Worm (Caenorhabditis elegans) whole organism, young adult: ENCODE results near the gene arx-6.
A peak's percentile ranks its signal among the peaks of the same experiment; 100 is the strongest.

Experiments used
- D2030.7 ChIP-seq: fragments of 200-800 bp; sonication (Bioruptor generic); IDR thresholded peaks from 2 replicates; pipeline ENCODE4 v1.3.6; 2022; ENCODE audit warnings: missing genetic modification reagents, missing genetic modification characterization, missing compliant biosample characterization
- F33H1.4 ChIP-seq: fragments of 200-800 bp; sonication (Bioruptor generic); IDR thresholded peaks from 2 replicates; pipeline ENCODE4 v1.3.6; 2022; ENCODE audit warnings: missing genetic modification reagents, missing genetic modification characterization, missing compliant biosample characterization
- K12H6.12 ChIP-seq: fragments of 200-800 bp; sonication (Bioruptor generic); optimal IDR thresholded peaks from 2 replicates; lab custom pipeline; 2018; ENCODE audit warnings: mild to moderate bottlenecking, missing genetic modification characterization, missing compliant biosample characterization
- T07F8.4 ChIP-seq: sonication (generic microtip); optimal IDR thresholded peaks from 2 replicates; lab custom pipeline; 2016; ENCODE audit warnings: mild to moderate bottlenecking, missing genetic modification characterization, moderate library complexity, missing compliant biosample characterization
- Y53G8AR.9 ChIP-seq: fragments of 200-800 bp; sonication (Bioruptor generic); conservative IDR thresholded peaks from 2 replicates; pipeline ENCODE4 v1.3.6; 2022; ENCODE audit warnings: missing genetic modification reagents, missing genetic modification characterization, missing compliant biosample characterization
- Y79H2A.3 ChIP-seq: fragments of 200-800 bp; sonication (Bioruptor generic); conservative IDR thresholded peaks from 2 replicates; pipeline ENCODE4 v1.3.6; 2022; ENCODE audit warnings: missing genetic modification reagents, missing genetic modification characterization, missing compliant biosample characterization
- Y95B8A.8 ChIP-seq: fragments of 200-800 bp; sonication (Bioruptor generic); IDR thresholded peaks from 2 replicates; pipeline ENCODE4 v1.3.6; 2022; ENCODE audit warnings: missing genetic modification reagents, missing genetic modification characterization, missing compliant biosample characterization
- aptf-2 ChIP-seq: fragments of 200-800 bp; sonication (Bioruptor generic); conservative IDR thresholded peaks from 2 replicates; pipeline ENCODE4 v1.3.6; 2022; ENCODE audit warnings: missing genetic modification reagents, missing genetic modification characterization, missing compliant biosample characterization
- athp-1 ChIP-seq: sonication (generic microtip); optimal IDR thresholded peaks from 2 replicates; lab custom pipeline; 2017; ENCODE audit warnings: mild to moderate bottlenecking, missing genetic modification characterization, missing compliant biosample characterization
- attf-5 ChIP-seq: fragments of 200-800 bp; sonication (Bioruptor generic); optimal IDR thresholded peaks from 2 replicates; lab custom pipeline; 2018; ENCODE audit warnings: mild to moderate bottlenecking, missing genetic modification characterization, missing compliant biosample characterization
- cebp-2 ChIP-seq: fragments of 200-800 bp; sonication (Bioruptor generic); IDR thresholded peaks from 2 replicates; pipeline ENCODE4 v1.3.6; 2022; ENCODE audit warnings: missing genetic modification characterization, missing compliant biosample characterization
- ceh-40 ChIP-seq: fragments of 200-800 bp; sonication (Bioruptor generic); IDR thresholded peaks from 2 replicates; pipeline ENCODE4 v1.3.6; 2022; ENCODE audit warnings: missing genetic modification characterization, missing compliant biosample characterization
- ceh-58 ChIP-seq: fragments of 200-800 bp; sonication (Bioruptor generic); IDR thresholded peaks from 2 replicates; pipeline ENCODE4 v1.3.6; 2022; ENCODE audit warnings: missing genetic modification characterization, missing compliant biosample characterization
- ceh-91 ChIP-seq: fragments of 200-800 bp; sonication (Bioruptor generic); IDR thresholded peaks from 2 replicates; pipeline ENCODE4 v1.3.6; 2022; ENCODE audit warnings: missing genetic modification reagents, missing genetic modification characterization, missing compliant biosample characterization
- efl-1 ChIP-seq: fragments of 150-350 bp; optimal IDR thresholded peaks from 2 replicates; lab custom pipeline; 2014; ENCODE audit warnings: missing biosample characterization, missing genetic modification reagents, missing genetic modification characterization
- egl-18 ChIP-seq: fragments of 200-800 bp; sonication (Bioruptor generic); IDR thresholded peaks from 2 replicates; pipeline ENCODE4 v1.3.6; 2022; ENCODE audit warnings: missing genetic modification reagents, missing genetic modification characterization, missing compliant biosample characterization
- fkh-3 ChIP-seq: sonication (generic microtip); optimal IDR thresholded peaks from 2 replicates; lab custom pipeline; 2016; ENCODE audit warnings: mild to moderate bottlenecking, missing genetic modification characterization, missing compliant biosample characterization
- him-1 ChIP-seq: sonication (generic microtip); optimal IDR thresholded peaks from 2 replicates; lab custom pipeline; 2016; ENCODE audit warnings: missing genotype, missing genetic modification reagents, missing genetic modification characterization, missing compliant biosample characterization
- hrde-1 ChIP-seq: sonication (generic microtip); optimal IDR thresholded peaks from 2 replicates; lab custom pipeline; 2016; ENCODE audit warnings: missing genetic modification characterization, mild to moderate bottlenecking, missing compliant biosample characterization, moderate library complexity, missing genotype, missing genetic modification reagents, borderline replicate concordance
- let-526 ChIP-seq: fragments of 200-800 bp; sonication (Bioruptor generic); IDR thresholded peaks from 2 replicates; pipeline ENCODE4 v1.3.6; 2022; ENCODE audit warnings: missing genetic modification reagents, missing genetic modification characterization, missing compliant biosample characterization
- let-607 ChIP-seq, 2 experiments: fragments of 200-800 bp in 1 of 2; sonication (Bioruptor generic) in 1 of 2; sonication (generic microtip) in 1 of 2; optimal IDR thresholded peaks; 2 replicates each; lab custom pipeline; 2016 to 2018; ENCODE audit warnings: mild to moderate bottlenecking in 2 of 2, missing compliant biosample characterization in 2 of 2, missing genetic modification characterization in 2 of 2, moderate library complexity in 2 of 2, missing genotype in 1 of 2
- lin-35 ChIP-seq, 3 experiments: fragments of 150-350 bp in 2 of 3; sonication (generic microtip) in 1 of 3; optimal IDR thresholded peaks; 2 replicates each; lab custom pipeline; 2014 to 2018; ENCODE audit warnings: missing biosample characterization in 3 of 3, missing genetic modification characterization in 3 of 3, missing genetic modification reagents in 3 of 3
- lin-54 ChIP-seq: fragments of 200-800 bp; sonication (Bioruptor generic); optimal IDR thresholded peaks from 2 replicates; lab custom pipeline; 2018; ENCODE audit warnings: mild to moderate bottlenecking, missing genetic modification characterization, missing compliant biosample characterization
- madf-6 ChIP-seq: fragments of 200-800 bp; sonication (Bioruptor generic); IDR thresholded peaks from 2 replicates; pipeline ENCODE4 v1.3.6; 2022; ENCODE audit warnings: missing genetic modification reagents, missing genetic modification characterization, missing compliant biosample characterization
- mcd-1 ChIP-seq: fragments of 200-800 bp; sonication (Bioruptor generic); IDR thresholded peaks from 2 replicates; pipeline ENCODE4 v1.3.6; 2022; ENCODE audit warnings: missing genetic modification reagents, missing genetic modification characterization, missing compliant biosample characterization
- mes-4 ChIP-seq: sonication (generic microtip); optimal IDR thresholded peaks from 2 replicates; lab custom pipeline; 2016; ENCODE audit warnings: missing genotype, missing genetic modification characterization, missing compliant biosample characterization
- nhr-80 ChIP-seq: sonication (generic microtip); optimal IDR thresholded peaks from 2 replicates; lab custom pipeline; 2016; ENCODE audit warnings: missing genetic modification characterization, missing compliant biosample characterization
- pha-4 ChIP-seq: fragments of 150-350 bp; sonication (generic microtip); optimal IDR thresholded peaks from 2 replicates; lab custom pipeline; 2014; ENCODE audit warnings: missing biosample characterization, missing genetic modification reagents, missing genetic modification characterization
- sdz-38 ChIP-seq: sonication (generic microtip); optimal IDR thresholded peaks from 2 replicates; lab custom pipeline; 2016; ENCODE audit warnings: missing genotype, missing genetic modification characterization, missing compliant biosample characterization
- sea-2 ChIP-seq: fragments of 200-800 bp; sonication (Bioruptor generic); IDR thresholded peaks from 2 replicates; pipeline ENCODE4 v1.3.6; 2022; ENCODE audit warnings: missing genetic modification characterization, missing compliant biosample characterization
- snpc-1.1 ChIP-seq: sonication (generic microtip); optimal IDR thresholded peaks from 2 replicates; lab custom pipeline; 2017; ENCODE audit warnings: missing genetic modification characterization, mild to moderate bottlenecking, missing compliant biosample characterization, antibody characterized with exemption, moderate library complexity, missing genotype, missing genetic modification reagents; ENCODE audit not compliant: insufficient read depth
- snpc-1.3 ChIP-seq: sonication (generic microtip); optimal IDR thresholded peaks from 2 replicates; lab custom pipeline; 2017; ENCODE audit warnings: missing genetic modification characterization, mild to moderate bottlenecking, missing compliant biosample characterization, antibody characterized with exemption, moderate library complexity, missing genotype, missing genetic modification reagents; ENCODE audit not compliant: insufficient read depth
- snpc-3.4 ChIP-seq: sonication (generic microtip); optimal IDR thresholded peaks from 2 replicates; lab custom pipeline; 2017; ENCODE audit warnings: missing genetic modification characterization, mild to moderate bottlenecking, missing compliant biosample characterization, antibody characterized with exemption, moderate library complexity, missing genotype, missing genetic modification reagents
- snpc-4 ChIP-seq, 5 experiments: fragments of 150-350 bp in 1 of 5; sonication (generic microtip) in 4 of 5; optimal IDR thresholded peaks; 2 replicates each; lab custom pipeline; 2014 to 2018; ENCODE audit warnings: missing genetic modification characterization in 5 of 5, missing biosample characterization in 3 of 5, antibody characterized with exemption in 2 of 5, mild to moderate bottlenecking in 2 of 5, missing compliant biosample characterization in 2 of 5, missing genotype in 2 of 5, moderate library complexity in 2 of 5, missing genetic modification reagents in 1 of 5
- tbp1 ChIP-seq: fragments of 200-800 bp; sonication (Bioruptor generic); optimal IDR thresholded peaks from 2 replicates; lab custom pipeline; 2018; ENCODE audit warnings: mild to moderate bottlenecking, missing genetic modification characterization, missing compliant biosample characterization
- ztf-18 ChIP-seq: sonication (generic microtip); optimal IDR thresholded peaks from 2 replicates; lab custom pipeline; 2016; ENCODE audit warnings: missing genotype, mild to moderate bottlenecking, missing genetic modification characterization, missing compliant biosample characterization
- ztf-26 ChIP-seq: sonication (generic microtip); optimal IDR thresholded peaks from 2 replicates; lab custom pipeline; 2017; ENCODE audit warnings: missing genetic modification characterization, missing compliant biosample characterization
- ztf-28 ChIP-seq: fragments of 200-800 bp; sonication (Bioruptor generic); IDR thresholded peaks from 2 replicates; pipeline ENCODE4 v1.3.6; 2022; ENCODE audit warnings: missing genetic modification reagents, missing genetic modification characterization, missing compliant biosample characterization
- ztf-3 ChIP-seq: fragments of 200-800 bp; sonication (Bioruptor generic); optimal IDR thresholded peaks from 2 replicates; lab custom pipeline; 2018; ENCODE audit warnings: mild to moderate bottlenecking, missing genetic modification characterization, missing compliant biosample characterization
- ztf-6 ChIP-seq: fragments of 200-800 bp; sonication (Bioruptor generic); IDR thresholded peaks from 2 replicates; pipeline ENCODE4 v1.3.6; 2022; ENCODE audit warnings: missing genetic modification reagents, missing genetic modification characterization, missing compliant biosample characterization

The arx-6 gene

ce11 chrIII:4912317-4912716, 33.9 kb downstream of the arx-6 start, which contains the start of the genes F26F4.9 and cee-1 (continued):
- TF ChIP-seq snpc-1.1 (tag; lab: Kevin White, UChicago) (no peak), ztf-18 (tag; lab: Kevin White, UChicago) (peak; percentile 8), let-526 (GFP tag; lab: Robert Waterston, UW) (no peak), T07F8.4 (tag; lab: Kevin White, UChicago) (no peak), K12H6.12 (tag; lab: Kevin White, UChicago) (no peak), mcd-1 (GFP tag; lab: Robert Waterston, UW) (peak; percentile 48; the same call in 1 of the 2 replicates), cebp-2 (GFP tag; lab: Robert Waterston, UW) (no peak), athp-1 (tag; lab: Kevin White, UChicago) (no peak), aptf-2 (GFP tag; lab: Robert Waterston, UW) (no peak), snpc-3.4 (tag; lab: Kevin White, UChicago) (no peak), ztf-6 (GFP tag; lab: Robert Waterston, UW) (no peak), fkh-3 (tag; lab: Kevin White, UChicago) (no peak), D2030.7 (GFP tag; lab: Robert Waterston, UW) (peak; percentile 26; the same call in 1 of the 2 replicates), sdz-38 (tag; lab: Kevin White, UChicago) (no peak), sea-2 (GFP tag; lab: Robert Waterston, UW) (no peak), snpc-1.3 (no peak), let-607 (tag; optimal IDR thresholded peaks at IDR 0.05; lab: Kevin White, UChicago) (peak in 1 of 2 experiments; percentile 60), him-1 (peak; percentile 44)

DNA sequence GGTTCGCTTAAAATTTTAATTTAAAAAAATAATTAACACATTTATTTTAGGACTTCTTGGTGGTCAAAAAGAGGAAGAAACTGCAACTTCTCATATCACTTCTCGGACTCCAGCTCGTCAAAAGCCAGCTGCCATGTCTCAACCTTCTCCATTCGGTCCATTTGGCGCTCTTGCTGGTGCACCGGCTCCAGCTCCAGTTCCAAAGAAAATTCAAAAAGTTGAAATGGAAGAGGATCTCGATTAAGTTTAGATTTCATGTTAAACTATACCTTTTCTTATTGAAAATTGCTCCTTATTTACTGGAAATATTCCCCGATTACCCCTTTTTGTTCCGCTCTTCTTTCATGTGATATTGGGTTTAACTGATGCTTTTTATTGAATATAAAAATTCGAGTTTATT, 35.3 kb downstream of the arx-6 start:
- peak; percentile 19 for TF ChIP-seq hrde-1 (tag; lab: Kevin White, UChicago)
- TF ChIP-seq Y95B8A.8 (GFP tag; lab: Robert Waterston, UW) = no peak

DNA sequence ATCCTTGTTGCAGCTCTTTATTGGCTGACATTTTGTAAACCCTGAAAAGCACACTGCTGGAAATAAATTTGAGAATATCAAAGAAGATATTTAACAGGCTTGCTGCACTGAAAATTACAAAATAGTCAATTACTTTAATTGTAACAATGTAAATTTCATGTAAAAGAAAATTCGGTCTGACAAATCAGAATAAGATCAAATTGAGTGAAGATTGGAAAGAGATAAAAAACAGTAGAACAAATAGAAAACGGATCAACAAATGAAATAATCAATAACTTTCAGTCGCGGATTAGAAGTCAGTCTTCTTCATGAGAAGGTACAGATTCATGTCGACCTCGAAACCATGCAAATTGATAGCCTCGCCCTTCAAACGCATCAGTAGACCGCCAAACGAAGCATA, 38.6 kb downstream of the arx-6 start, which contains the start of gene rars-1:
Gene rars-1 (minus strand): TSS at position 101 of the 400 bp plus-strand sequence.
- TF ChIP-seq ceh-58 (GFP tag; lab: Robert Waterston, UW) (0 out of 2 replicates have a peak, but pooled peaks have one; percentile 56), mes-4 (tag; lab: Kevin White, UChicago) (no peak), lin-54 (GFP tag; lab: Kevin White, UChicago) (peak; percentile 14)

ce11 chrIII:4917960-4918712, 39.7 kb downstream of the arx-6 start, which contains the start of gene rpb-8:
Gene rpb-8, minus strand, starts transcription at chrIII:4918008.
- TF ChIP-seq lin-35 (GFP tag; optimal IDR thresholded peaks at IDR 0.05; lab: Kevin White, UChicago) (peak in 1 of 3 experiments; percentile 72), lin-54 (GFP tag; lab: Kevin White, UChicago) (peak; percentile 87), ceh-58 (GFP tag; lab: Robert Waterston, UW) (no peak), ztf-28 (GFP tag; lab: Robert Waterston, UW) (peak; percentile 71; the same call in 1 of the 2 replicates), ztf-3 (no peak), snpc-4 (GFP tag; optimal IDR thresholded peaks at IDR 0.05; lab: Kevin White, UChicago) (no peak), snpc-4 (tag; optimal IDR thresholded peaks at IDR 0.05; lab: Kevin White, UChicago) (no peak), ztf-26 (tag; lab: Kevin White, UChicago) (no peak), pha-4 (tag; lab: Kevin White, UChicago) (no peak), tbp1 (GFP tag; lab: Kevin White, UChicago) (no peak), efl-1 (peak; percentile 70), Y53G8AR.9 (GFP tag; lab: Robert Waterston, UW) (no peak), F33H1.4 (peak; percentile 83), mcd-1 (GFP tag; lab: Robert Waterston, UW) (0 out of 2 replicates have a peak, but pooled peaks have one; percentile 30), ceh-91 (GFP tag; lab: Robert Waterston, UW) (0 out of 2 replicates have a peak, but pooled peaks have one; percentile 14), egl-18 (no peak), attf-5 (GFP tag; lab: Kevin White, UChicago) (peak; percentile 50), madf-6 (GFP tag; lab: Robert Waterston, UW) (peak; percentile 65; the same call in 1 of the 2 replicates), ceh-40 (GFP tag; lab: Robert Waterston, UW) (no peak), nhr-80 (tag; lab: Kevin White, UChicago) (peak; percentile 76), Y79H2A.3 (GFP tag; lab: Robert Waterston, UW) (no peak)
